Worm (Caenorhabditis elegans): ENCODE measurements around the gene srx-5.

DNA sequence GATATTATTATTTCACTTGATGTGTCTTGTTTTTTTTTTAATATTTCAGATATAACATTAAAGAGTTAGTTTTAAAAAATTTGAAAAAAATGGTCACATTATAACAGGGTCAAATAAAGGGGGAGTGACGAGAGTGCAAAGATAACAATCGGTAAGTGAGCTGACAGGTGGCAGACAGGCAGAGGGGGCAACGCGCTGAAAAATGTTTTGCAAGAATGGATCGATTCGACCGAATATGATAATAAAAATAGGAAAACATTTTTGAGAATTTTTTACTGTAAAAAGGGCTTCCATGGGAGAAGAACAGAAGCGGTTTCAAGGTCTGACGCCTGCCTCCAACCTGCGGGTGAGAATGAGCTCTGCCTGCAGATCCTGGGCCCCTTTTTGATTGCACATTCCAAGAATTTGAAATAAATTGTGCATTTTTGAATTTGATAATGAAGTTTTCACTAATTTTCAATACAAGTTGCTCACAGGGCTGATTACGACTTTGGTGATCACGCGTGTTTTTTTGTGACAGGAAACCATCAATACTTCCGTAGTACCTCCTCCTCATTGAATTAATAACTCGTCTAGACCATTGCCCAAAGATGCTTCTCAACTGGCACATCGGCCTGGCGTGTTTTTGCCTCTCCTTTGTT lies at the start of gene srx-5, which contains the start of gene ugt-29:
- no peak for TF ChIP-seq ceh-9 (tag; optimal IDR thresholded peaks at IDR 0.05)
- no peak for TF ChIP-seq pqm-1 (tag; optimal IDR thresholded peaks at IDR 0.05)
